Fruit fly (Drosophila melanogaster): Measurements from ENCODE around the gene sgg.

DNA sequence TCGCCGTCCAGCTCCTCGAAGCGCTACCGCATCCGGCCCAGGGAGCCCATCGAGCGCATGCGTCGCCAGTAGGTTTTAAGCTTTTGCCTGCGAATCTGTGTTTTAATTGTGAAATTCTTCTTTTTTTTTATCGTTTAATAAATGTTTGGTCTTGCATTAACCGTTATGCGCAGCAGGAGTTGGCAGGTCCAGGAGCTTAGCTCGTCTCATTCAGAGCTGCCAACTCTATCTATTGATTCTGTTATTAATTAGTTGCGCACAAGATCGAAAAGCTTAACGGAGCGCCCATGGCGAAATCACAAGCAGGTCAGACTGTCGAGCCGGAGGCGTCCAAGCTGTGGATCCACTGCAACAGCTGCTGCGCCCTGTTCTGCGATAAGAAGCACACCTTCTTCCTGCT is 92.7 kb downstream of the sgg start, which contains the start of gene vilya:
- no peak for TF ChIP-seq CG8478 (optimal IDR thresholded peaks at IDR 0.05)
- TF ChIP-seq CTCF (optimal IDR thresholded peaks at IDR 0.05), result no peak

Measured in S2 (cell line).